Worm (Caenorhabditis elegans): ENCODE results near the gene F54D5.3.

- TF ChIP-seq him-1 (tag; optimal IDR thresholded peaks at IDR 0.05): no peak
- no peak for TF ChIP-seq W03F9.2 (tag; optimal IDR thresholded peaks at IDR 0.05)
These were observed 47.6 kb downstream of the F54D5.3 start for ce11 chrII:11619171-11619570.

Data from whole organism, L4/young adult.